Fruit fly (Drosophila melanogaster) whole organism, embryonic: Measurements from ENCODE around the gene CG13634.
A peak's percentile ranks its signal among the peaks of the same experiment; 100 is the strongest.

Source experiments
- Atf-2 ChIP-seq: fragments of 200-800 bp; sonication (Bioruptor generic); optimal IDR thresholded peaks from 2 replicates; lab custom pipeline; 2016; ENCODE audit warnings: missing biosample characterization, missing genetic modification characterization
- CG1024 ChIP-seq: fragments of 200-800 bp; sonication (Bioruptor generic); IDR thresholded peaks from 2 replicates; pipeline ENCODE4 v1.3.6; 2022; ENCODE audit warnings: missing biosample characterization, missing genetic modification characterization
- CG11560 ChIP-seq: fragments of 200-800 bp; sonication (Bioruptor generic); IDR thresholded peaks from 3 replicates; pipeline ENCODE4 v1.3.6; 2022; ENCODE audit warnings: missing biosample characterization, missing genetic modification characterization
- CG12104 ChIP-seq: fragments of 200-800 bp; sonication (Bioruptor generic); optimal IDR thresholded peaks from 3 replicates; lab custom pipeline; 2016; ENCODE audit warnings: missing biosample characterization, missing genetic modification characterization
- CG12236 ChIP-seq: fragments of 200-800 bp; sonication (Bioruptor generic); optimal IDR thresholded peaks from 2 replicates; lab custom pipeline; 2016; ENCODE audit warnings: missing biosample characterization, missing genetic modification characterization
- CG12769 ChIP-seq: fragments of 200-800 bp; sonication (Bioruptor generic); optimal IDR thresholded peaks from 2 replicates; lab custom pipeline; 2019; ENCODE audit warnings: missing biosample characterization, mild to moderate bottlenecking, missing genetic modification characterization, moderate library complexity
- CG13424 ChIP-seq: fragments of 200-800 bp; sonication (Bioruptor generic); optimal IDR thresholded peaks from 2 replicates; lab custom pipeline; 2019; ENCODE audit warnings: missing biosample characterization, mild to moderate bottlenecking, missing genetic modification characterization, moderate library complexity
- CG16779 ChIP-seq: fragments of 200-800 bp; sonication (Bioruptor generic); IDR thresholded peaks from 2 replicates; pipeline ENCODE4 v1.3.6; 2022; ENCODE audit warnings: missing biosample characterization, missing genetic modification characterization
- CG17912 ChIP-seq: fragments of 200-800 bp; sonication (Bioruptor generic); optimal IDR thresholded peaks from 2 replicates; lab custom pipeline; 2018; ENCODE audit warnings: missing biosample characterization, mild to moderate bottlenecking, missing genetic modification characterization
- CG18599 ChIP-seq: fragments of 200-800 bp; sonication (Bioruptor generic); optimal IDR thresholded peaks from 3 replicates; lab custom pipeline; 2017; ENCODE audit warnings: missing biosample characterization, missing genetic modification characterization, mild to moderate bottlenecking, moderate library complexity, missing genetic modification reagents
- CG30020 ChIP-seq: fragments of 200-800 bp; optimal IDR thresholded peaks from 2 replicates; lab custom pipeline; 2019; ENCODE audit warnings: missing biosample characterization, mild to moderate bottlenecking, missing genetic modification characterization, moderate library complexity
- CG3838 ChIP-seq: fragments of 200-800 bp; sonication (Bioruptor generic); optimal IDR thresholded peaks from 3 replicates; lab custom pipeline; 2016; ENCODE audit warnings: missing biosample characterization, missing genetic modification characterization
- CG5953 ChIP-seq: fragments of 200-800 bp; sonication (Bioruptor generic); IDR thresholded peaks from 2 replicates; pipeline ENCODE4 v1.3.6; 2022; ENCODE audit warnings: missing biosample characterization, missing genetic modification characterization
- CG6272 ChIP-seq: fragments of 200-800 bp; sonication (Bioruptor generic); IDR thresholded peaks from 2 replicates; pipeline ENCODE4 v1.3.6; 2022; ENCODE audit warnings: missing biosample characterization, missing genetic modification characterization
- CG8765 ChIP-seq: fragments of 200-800 bp; sonication (Bioruptor generic); IDR thresholded peaks from 2 replicates; pipeline ENCODE4 v1.3.6; 2022; ENCODE audit warnings: missing biosample characterization, missing genetic modification characterization
- CG9609 ChIP-seq: fragments of 200-800 bp; sonication (Bioruptor generic); optimal IDR thresholded peaks from 3 replicates; lab custom pipeline; 2016; ENCODE audit warnings: missing biosample characterization, missing genetic modification characterization
- CoRest ChIP-seq: fragments of 200-800 bp; sonication (Bioruptor generic); optimal IDR thresholded peaks from 3 replicates; lab custom pipeline; 2018; ENCODE audit warnings: missing biosample characterization, mild to moderate bottlenecking, missing genetic modification characterization, moderate library complexity
- Dip2 ChIP-seq: fragments of 200-800 bp; sonication (Bioruptor generic); IDR thresholded peaks from 2 replicates; pipeline ENCODE4 v1.3.6; 2022; ENCODE audit warnings: missing biosample characterization, missing genetic modification characterization
- Dp ChIP-seq: fragments of 200-800 bp; sonication (Bioruptor generic); optimal IDR thresholded peaks from 2 replicates; lab custom pipeline; 2018; ENCODE audit warnings: missing biosample characterization, mild to moderate bottlenecking, missing genetic modification characterization, moderate library complexity
- Ets65A ChIP-seq: fragments of 200-800 bp; sonication (Bioruptor generic); peaks from one replicate; lab custom pipeline; 2016; ENCODE audit warnings: missing biosample characterization, missing genetic modification characterization
- HHEX ChIP-seq: fragments of 200-800 bp; sonication (Bioruptor generic); optimal IDR thresholded peaks from 3 replicates; lab custom pipeline; 2017; ENCODE audit warnings: missing biosample characterization, mild to moderate bottlenecking, missing genetic modification characterization, missing genetic modification reagents
- HLHmδ ChIP-seq: fragments of 200-800 bp; sonication (Bioruptor generic); optimal IDR thresholded peaks from 2 replicates; lab custom pipeline; 2018; ENCODE audit warnings: missing biosample characterization, mild to moderate bottlenecking, missing genetic modification characterization, moderate library complexity
- Hmr ChIP-seq: fragments of 200-800 bp; sonication (Bioruptor generic); optimal IDR thresholded peaks from 3 replicates; lab custom pipeline; 2017; ENCODE audit warnings: mild to moderate bottlenecking, missing biosample characterization, missing genetic modification reagents, missing genetic modification characterization
- Jarid2 ChIP-seq: fragments of 200-800 bp; sonication (Bioruptor generic); optimal IDR thresholded peaks from 3 replicates; lab custom pipeline; 2017; ENCODE audit warnings: mild to moderate bottlenecking, missing biosample characterization, missing genetic modification reagents, missing genetic modification characterization
- Mad ChIP-seq: fragments of 200-800 bp; sonication (Bioruptor generic); optimal IDR thresholded peaks from 2 replicates; lab custom pipeline; 2016; ENCODE audit warnings: missing biosample characterization, missing genetic modification characterization
- Mrtf ChIP-seq: fragments of 200-800 bp; sonication (Bioruptor generic); IDR thresholded peaks from 3 replicates; pipeline ENCODE4 v1.3.6; 2022; ENCODE audit warnings: missing biosample characterization, missing genetic modification characterization
- Nf-YB ChIP-seq: fragments of 200-800 bp; sonication (Bioruptor generic); optimal IDR thresholded peaks from 3 replicates; lab custom pipeline; 2019; ENCODE audit warnings: missing biosample characterization, mild to moderate bottlenecking, missing genetic modification characterization, moderate library complexity
- Sox102F ChIP-seq: fragments of 200-800 bp; sonication (Bioruptor generic); optimal IDR thresholded peaks from 2 replicates; lab custom pipeline; 2018; ENCODE audit warnings: missing biosample characterization, mild to moderate bottlenecking, missing genetic modification characterization, moderate library complexity
- Sry-β ChIP-seq: fragments of 200-800 bp; sonication (Bioruptor generic); optimal IDR thresholded peaks from 2 replicates; lab custom pipeline; 2018; ENCODE audit warnings: missing biosample characterization, mild to moderate bottlenecking, missing genetic modification characterization, moderate library complexity
- Taf1 ChIP-seq: fragments of 200-800 bp; sonication (Bioruptor generic); IDR thresholded peaks from 2 replicates; pipeline ENCODE4 v1.3.6; 2022; ENCODE audit warnings: missing biosample characterization, missing genetic modification characterization
- Vsx1 ChIP-seq: fragments of 200-800 bp; sonication (Bioruptor generic); optimal IDR thresholded peaks from 2 replicates; lab custom pipeline; 2017; ENCODE audit warnings: missing biosample characterization, mild to moderate bottlenecking, missing genetic modification characterization, missing genetic modification reagents
- abd-A ChIP-seq: fragments of 200-800 bp; sonication (Bioruptor generic); optimal IDR thresholded peaks from 3 replicates; lab custom pipeline; 2019; ENCODE audit warnings: missing biosample characterization, mild to moderate bottlenecking, missing genetic modification characterization, moderate library complexity
- ci ChIP-seq: fragments of 200-800 bp; sonication (Bioruptor generic); IDR thresholded peaks from 3 replicates; pipeline ENCODE4 v1.3.6; 2022; ENCODE audit warnings: missing biosample characterization, missing genetic modification characterization
- danr ChIP-seq: fragments of 200-800 bp; sonication (Bioruptor generic); IDR thresholded peaks from 2 replicates; pipeline ENCODE4 v1.3.6; 2022; ENCODE audit warnings: missing biosample characterization, missing genetic modification characterization
- emc ChIP-seq: fragments of 200-800 bp; sonication (Bioruptor generic); optimal IDR thresholded peaks from 2 replicates; lab custom pipeline; 2016; ENCODE audit warnings: missing biosample characterization, missing genetic modification characterization
- eyg ChIP-seq: fragments of 200-800 bp; sonication (Bioruptor generic); optimal IDR thresholded peaks from 3 replicates; lab custom pipeline; 2016; ENCODE audit warnings: missing biosample characterization, missing genetic modification characterization
- gcm2 ChIP-seq: fragments of 200-800 bp; sonication (Bioruptor generic); optimal IDR thresholded peaks from 2 replicates; lab custom pipeline; 2016; ENCODE audit warnings: missing biosample characterization, missing genetic modification characterization
- maf-S ChIP-seq: fragments of 200-800 bp; sonication (Bioruptor generic); optimal IDR thresholded peaks from 2 replicates; lab custom pipeline; 2016; ENCODE audit warnings: missing biosample characterization, missing genetic modification characterization
- mirr ChIP-seq: fragments of 200-800 bp; sonication (Bioruptor generic); optimal IDR thresholded peaks from 3 replicates; lab custom pipeline; 2018; ENCODE audit warnings: missing biosample characterization, mild to moderate bottlenecking, missing genetic modification characterization
- onecut ChIP-seq: fragments of 200-800 bp; sonication (Bioruptor generic); IDR thresholded peaks from 2 replicates; pipeline ENCODE4 v1.3.6; 2022; ENCODE audit warnings: missing biosample characterization, missing genetic modification characterization
- pros ChIP-seq: fragments of 200-800 bp; sonication (Bioruptor generic); optimal IDR thresholded peaks from 3 replicates; lab custom pipeline; 2019; ENCODE audit warnings: missing biosample characterization, mild to moderate bottlenecking, missing genetic modification characterization, moderate library complexity
- sim ChIP-seq: fragments of 200-800 bp; sonication (Bioruptor generic); IDR thresholded peaks from 2 replicates; pipeline ENCODE4 v1.3.6; 2022; ENCODE audit warnings: missing biosample characterization, missing genetic modification characterization
- sr ChIP-seq: fragments of 200-800 bp; sonication (Bioruptor generic); IDR thresholded peaks from 3 replicates; pipeline ENCODE4 v1.3.6; 2022; ENCODE audit warnings: missing biosample characterization, missing genetic modification characterization
- tgo ChIP-seq: fragments of 200-800 bp; sonication (Bioruptor generic); IDR thresholded peaks from 3 replicates; pipeline ENCODE4 v1.3.6; 2022; ENCODE audit warnings: missing biosample characterization, missing genetic modification characterization
- toy ChIP-seq: fragments of 200-800 bp; sonication (Bioruptor generic); IDR thresholded peaks from 2 replicates; pipeline ENCODE4 v1.3.6; 2022; ENCODE audit warnings: missing biosample characterization, missing genetic modification characterization
- tx ChIP-seq: fragments of 200-800 bp; sonication (Bioruptor generic); optimal IDR thresholded peaks from 2 replicates; lab custom pipeline; 2016; ENCODE audit warnings: missing biosample characterization, missing genetic modification characterization
- unpg ChIP-seq: fragments of 200-800 bp; sonication (Bioruptor generic); optimal IDR thresholded peaks from 3 replicates; lab custom pipeline; 2018; ENCODE audit warnings: missing biosample characterization, mild to moderate bottlenecking, missing genetic modification characterization, moderate library complexity
- wor ChIP-seq: fragments of 200-800 bp; sonication (Bioruptor generic); IDR thresholded peaks from 2 replicates; pipeline ENCODE4 v1.3.6; 2022; ENCODE audit warnings: missing biosample characterization, missing genetic modification characterization
- zfh2 ChIP-seq: fragments of 200-800 bp; sonication (Bioruptor generic); optimal IDR thresholded peaks from 2 replicates; lab custom pipeline; 2016; ENCODE audit warnings: missing biosample characterization, missing genetic modification characterization

CG13634 gene

DNA sequence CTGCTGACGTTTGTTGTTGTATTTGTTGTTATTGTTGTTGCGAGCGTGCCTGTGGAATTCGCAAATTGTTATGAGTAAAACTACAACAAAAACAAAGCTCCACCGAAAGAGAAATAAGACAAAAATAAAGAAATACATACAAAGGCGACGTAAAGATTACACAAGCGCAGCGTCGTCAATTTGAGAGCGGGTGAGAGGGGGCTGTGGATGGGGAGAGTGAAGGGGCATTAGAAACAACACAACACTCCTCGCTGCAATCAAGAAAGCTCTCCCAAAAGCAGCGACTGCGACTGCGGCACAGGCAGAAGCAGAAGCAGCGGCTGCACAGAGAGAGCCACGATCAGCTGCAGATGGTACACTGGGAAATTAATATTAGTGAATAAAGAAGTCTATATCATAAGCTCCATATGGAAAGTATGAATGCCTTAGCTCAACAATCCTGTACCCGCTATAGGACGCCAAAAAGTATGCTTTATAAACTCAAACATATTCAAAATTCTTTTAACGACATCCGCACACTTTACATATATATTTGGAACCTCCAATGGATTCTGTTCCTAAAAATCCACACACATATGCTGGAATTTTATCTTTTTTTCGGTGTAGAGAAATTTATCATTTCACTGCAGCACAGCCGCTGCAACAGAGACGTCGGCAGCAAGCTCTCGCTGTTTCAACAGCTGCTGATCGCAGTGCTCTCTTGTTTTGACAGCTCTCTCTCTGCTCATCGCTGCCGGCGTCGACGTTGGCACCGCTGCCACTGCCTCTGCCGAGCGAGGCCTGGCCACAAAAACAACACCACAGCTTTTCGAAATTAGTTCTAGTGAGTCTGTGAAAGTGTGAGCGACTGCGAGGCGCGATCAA is 21.2 kb downstream of the CG13634 start, which contains the start of gene CG13631 (continued):
- peak; percentile 94 for TF ChIP-seq CG5953 (GFP tag; lab: Robert Waterston, UW)
- peak; percentile 49; the same call in 1 of the 3 replicates for TF ChIP-seq sr
- peak; percentile 88 for TF ChIP-seq Mad (GFP tag; lab: Kevin White, UChicago)
- TF ChIP-seq Dp (GFP tag; lab: Kevin White, UChicago): no peak
- TF ChIP-seq CG13424 (tag; lab: Kevin White, UChicago): peak; percentile 97
- no peak for TF ChIP-seq CG16779 (GFP tag; lab: Robert Waterston, UW)
- TF ChIP-seq CG12104 (GFP tag; lab: Kevin White, UChicago): peak; percentile 90
- peak; percentile 91 for TF ChIP-seq tx (GFP tag; lab: Kevin White, UChicago)
- TF ChIP-seq eyg (GFP tag; lab: Kevin White, UChicago): peak; percentile 84
- no peak for TF ChIP-seq mirr
- TF ChIP-seq CG17912: peak; percentile 50
- TF ChIP-seq Mrtf (GFP tag; lab: Robert Waterston, UW): peak; percentile 86
- peak; percentile 52 for TF ChIP-seq CG3838 (GFP tag; lab: Kevin White, UChicago)
- TF ChIP-seq CoRest (tag; lab: Kevin White, UChicago): peak; percentile 97
- TF ChIP-seq HLHmδ: no peak
- peak; percentile 88 for TF ChIP-seq tgo (GFP tag; lab: Robert Waterston, UW)
- peak; percentile 84 for TF ChIP-seq danr (GFP tag; lab: Robert Waterston, UW)
- TF ChIP-seq CG11560 (tag; lab: Robert Waterston, UW): peak; percentile 64; the same call in 2 of the 3 replicates
- TF ChIP-seq CG9609 (GFP tag; lab: Kevin White, UChicago): peak; percentile 91
- peak; percentile 95 for TF ChIP-seq unpg (GFP tag; lab: Kevin White, UChicago)
- TF ChIP-seq onecut: peak; percentile 82
- TF ChIP-seq Sox102F (GFP tag; lab: Kevin White, UChicago): peak; percentile 97
- TF ChIP-seq abd-A: no peak
- peak; percentile 16 for TF ChIP-seq Jarid2
- peak; percentile 95 for TF ChIP-seq ci (GFP tag; lab: Robert Waterston, UW)
- peak; percentile 81 for TF ChIP-seq Vsx1 (GFP tag; lab: Kevin White, UChicago)
- peak; percentile 19; the same call in 1 of the 2 replicates for TF ChIP-seq CG8765 (GFP tag; lab: Robert Waterston, UW)
- TF ChIP-seq emc (GFP tag; lab: Kevin White, UChicago): peak; percentile 10
- TF ChIP-seq CG6272 (GFP tag; lab: Robert Waterston, UW): peak; percentile 86
- TF ChIP-seq Dip2: 0 out of 2 replicates have a peak, but pooled peaks have one; percentile 17
- TF ChIP-seq CG12236 (GFP tag; lab: Kevin White, UChicago): peak; percentile 93
- peak; percentile 79 for TF ChIP-seq CG18599 (GFP tag; lab: Kevin White, UChicago)
- peak; percentile 96 for TF ChIP-seq Atf-2 (GFP tag; lab: Kevin White, UChicago)
- peak; percentile 79 for TF ChIP-seq CG1024
- TF ChIP-seq Hmr (GFP tag; lab: Kevin White, UChicago): peak; percentile 62
- TF ChIP-seq CG30020 (tag; lab: Kevin White, UChicago): peak; percentile 78
- TF ChIP-seq wor (GFP tag; lab: Robert Waterston, UW): peak; percentile 97
- TF ChIP-seq maf-S (GFP tag; lab: Kevin White, UChicago): peak; percentile 85
- TF ChIP-seq HHEX (GFP tag; lab: Kevin White, UChicago): peak; percentile 92
- TF ChIP-seq gcm2: peak; percentile 91
- TF ChIP-seq Sry-β: peak; percentile 68
- peak; percentile 26 for TF ChIP-seq CG12769 (tag; lab: Kevin White, UChicago)
- TF ChIP-seq zfh2 (GFP tag; lab: Kevin White, UChicago): peak; percentile 45
- peak; percentile 99 for TF ChIP-seq Ets65A (GFP tag; lab: Kevin White, UChicago)
- TF ChIP-seq toy: peak; percentile 64; the same call in 1 of the 2 replicates
- no peak for TF ChIP-seq Taf1 (GFP tag; lab: Robert Waterston, UW)
- TF ChIP-seq sim: peak; percentile 67; the same call in 1 of the 2 replicates
- TF ChIP-seq pros (GFP tag; lab: Kevin White, UChicago): no peak
- peak; percentile 80 for TF ChIP-seq Nf-YB (GFP tag; lab: Kevin White, UChicago)
